Comparison of ENCODE assay signal across 2 worm cellular contexts in genomic region chrII:9100798-9101197, ce11.
TF ChIP-seq lines count a peak whose summit lies in the region.

T24H10.5 (plus strand) TSS chrII:9101098.

TF ChIP-seq in whole organism, L4 larva, 104 proteins besides CTCF, POLR2A, EP300 and RAD21:
- TF ChIP-seq aha-1 (tag; lab: Kevin White, UChicago) (peak; percentile 40), duxl-1 (tag; optimal IDR thresholded peaks at IDR 0.05; lab: Kevin White, UChicago; ENCODE audit: poor library complexity) (no peak), skn-1 (tag; optimal IDR thresholded peaks at IDR 0.05; lab: Kevin White, UChicago) (no peak)

TF ChIP-seq in whole organism, young adult, 124 proteins besides CTCF, POLR2A, EP300 and RAD21:
- TF ChIP-seq lin-54 (GFP tag; optimal IDR thresholded peaks at IDR 0.05; lab: Kevin White, UChicago) (no peak), madf-6 (GFP tag; IDR thresholded peaks at IDR 0.05; lab: Robert Waterston, UW) (peak; percentile 34; the same call in 1 of the 2 replicates)
